Worm (Caenorhabditis elegans) whole organism, young adult: ENCODE data around the gene srh-181.
A peak's percentile ranks its signal among the peaks of the same experiment; 100 is the strongest.

ENCODE experiments used
- B0261.1 ChIP-seq: sonication (generic microtip); optimal IDR thresholded peaks from 2 replicates; lab custom pipeline; 2016; ENCODE audit warnings: mild to moderate bottlenecking, missing genetic modification characterization, moderate library complexity, missing compliant biosample characterization
- D2030.7 ChIP-seq: fragments of 200-800 bp; sonication (Bioruptor generic); IDR thresholded peaks from 2 replicates; pipeline ENCODE4 v1.3.6; 2022; ENCODE audit warnings: missing genetic modification reagents, missing genetic modification characterization, missing compliant biosample characterization
- F10E7.11 ChIP-seq: sonication (generic microtip); optimal IDR thresholded peaks from 2 replicates; lab custom pipeline; 2017; ENCODE audit warnings: mild to moderate bottlenecking, missing genetic modification characterization, moderate library complexity, missing compliant biosample characterization
- F23B12.7 ChIP-seq: sonication (generic microtip); optimal IDR thresholded peaks from 2 replicates; lab custom pipeline; 2017; ENCODE audit warnings: missing genetic modification characterization, mild to moderate bottlenecking, missing compliant biosample characterization, antibody characterized with exemption, moderate library complexity; ENCODE audit not compliant: insufficient read depth
- F33H1.4 ChIP-seq: fragments of 200-800 bp; sonication (Bioruptor generic); IDR thresholded peaks from 2 replicates; pipeline ENCODE4 v1.3.6; 2022; ENCODE audit warnings: missing genetic modification reagents, missing genetic modification characterization, missing compliant biosample characterization
- F37B4.10 ChIP-seq: fragments of 200-800 bp; sonication (Bioruptor generic); IDR thresholded peaks from 2 replicates; pipeline ENCODE4 v1.3.6; 2022; ENCODE audit warnings: missing genetic modification characterization, missing compliant biosample characterization
- F49E8.2 ChIP-seq: sonication (generic microtip); optimal IDR thresholded peaks from 3 replicates; lab custom pipeline; 2017; ENCODE audit warnings: missing genetic modification characterization, mild to moderate bottlenecking, missing compliant biosample characterization, antibody characterized with exemption, moderate library complexity; ENCODE audit not compliant: insufficient read depth
- F55B11.4 ChIP-seq: sonication (generic microtip); optimal IDR thresholded peaks from 2 replicates; lab custom pipeline; 2016; ENCODE audit warnings: missing compliant biosample characterization, missing genetic modification characterization, borderline replicate concordance; ENCODE audit not compliant: insufficient read depth
- K12H6.12 ChIP-seq: fragments of 200-800 bp; sonication (Bioruptor generic); optimal IDR thresholded peaks from 2 replicates; lab custom pipeline; 2018; ENCODE audit warnings: mild to moderate bottlenecking, missing genetic modification characterization, missing compliant biosample characterization
- atf-7 ChIP-seq: sonication (generic microtip); optimal IDR thresholded peaks from 2 replicates; lab custom pipeline; 2017; ENCODE audit warnings: mild to moderate bottlenecking, missing genetic modification characterization, missing compliant biosample characterization
- cebp-1 ChIP-seq, 2 experiments: fragments of 200-800 bp in 1 of 2; sonication (Bioruptor generic) in 1 of 2; sonication (generic microtip) in 1 of 2; IDR thresholded peaks in 1 of 2; optimal IDR thresholded peaks in 1 of 2; 2 replicates each; pipeline versions ENCODE4 v1.3.6 to Lab custom; 2017 to 2022; ENCODE audit warnings: missing compliant biosample characterization in 2 of 2, missing genetic modification characterization in 2 of 2, mild to moderate bottlenecking in 1 of 2, missing genetic modification reagents in 1 of 2, moderate library complexity in 1 of 2
- ceh-100 ChIP-seq: fragments of 200-800 bp; sonication (Bioruptor generic); IDR thresholded peaks from 2 replicates; pipeline ENCODE4 v1.3.6; 2022; ENCODE audit warnings: missing genetic modification reagents, missing genetic modification characterization, missing compliant biosample characterization
- ceh-27 ChIP-seq: fragments of 200-800 bp; sonication (Bioruptor generic); optimal IDR thresholded peaks from 2 replicates; lab custom pipeline; 2018; ENCODE audit warnings: mild to moderate bottlenecking, missing genetic modification characterization, moderate library complexity, missing compliant biosample characterization
- ceh-58 ChIP-seq: fragments of 200-800 bp; sonication (Bioruptor generic); IDR thresholded peaks from 2 replicates; pipeline ENCODE4 v1.3.6; 2022; ENCODE audit warnings: missing genetic modification characterization, missing compliant biosample characterization
- dpff-1 ChIP-seq: sonication (generic microtip); optimal IDR thresholded peaks from 2 replicates; lab custom pipeline; 2017; ENCODE audit warnings: mild to moderate bottlenecking, missing genetic modification characterization, missing compliant biosample characterization
- egl-44 ChIP-seq: fragments of 200-800 bp; sonication (Bioruptor generic); IDR thresholded peaks from 2 replicates; pipeline ENCODE4 v1.3.6; 2022; ENCODE audit warnings: missing genetic modification reagents, missing genetic modification characterization, missing compliant biosample characterization
- egrh-3 ChIP-seq: fragments of 200-800 bp; sonication (Bioruptor generic); IDR thresholded peaks from 2 replicates; pipeline ENCODE4 v1.3.6; 2022; ENCODE audit warnings: missing genetic modification reagents, missing genetic modification characterization, missing compliant biosample characterization
- ekl-4 ChIP-seq: fragments of 200-800 bp; sonication (Bioruptor generic); IDR thresholded peaks from 2 replicates; pipeline ENCODE4 v1.3.6; 2022; ENCODE audit warnings: missing genetic modification reagents, missing genetic modification characterization, missing compliant biosample characterization
- hrde-1 ChIP-seq: sonication (generic microtip); optimal IDR thresholded peaks from 2 replicates; lab custom pipeline; 2016; ENCODE audit warnings: missing genetic modification characterization, mild to moderate bottlenecking, missing compliant biosample characterization, moderate library complexity, missing genotype, missing genetic modification reagents, borderline replicate concordance
- let-526 ChIP-seq: fragments of 200-800 bp; sonication (Bioruptor generic); IDR thresholded peaks from 2 replicates; pipeline ENCODE4 v1.3.6; 2022; ENCODE audit warnings: missing genetic modification reagents, missing genetic modification characterization, missing compliant biosample characterization
- lin-35 ChIP-seq, 3 experiments: fragments of 150-350 bp in 2 of 3; sonication (generic microtip) in 1 of 3; optimal IDR thresholded peaks; 2 replicates each; lab custom pipeline; 2014 to 2018; ENCODE audit warnings: missing biosample characterization in 3 of 3, missing genetic modification characterization in 3 of 3, missing genetic modification reagents in 3 of 3
- lin-54 ChIP-seq: fragments of 200-800 bp; sonication (Bioruptor generic); optimal IDR thresholded peaks from 2 replicates; lab custom pipeline; 2018; ENCODE audit warnings: mild to moderate bottlenecking, missing genetic modification characterization, missing compliant biosample characterization
- lir-1 ChIP-seq: fragments of 200-800 bp; sonication (Bioruptor generic); conservative IDR thresholded peaks from 2 replicates; pipeline ENCODE4 v1.3.6; 2022; ENCODE audit warnings: missing genetic modification reagents, missing genetic modification characterization, missing compliant biosample characterization
- lsl-1 ChIP-seq: fragments of 200-800 bp; sonication (Bioruptor generic); optimal IDR thresholded peaks from 2 replicates; lab custom pipeline; 2018; ENCODE audit warnings: mild to moderate bottlenecking, missing genetic modification characterization, moderate library complexity, missing compliant biosample characterization
- madf-3 ChIP-seq: fragments of 200-800 bp; sonication (Bioruptor generic); IDR thresholded peaks from 2 replicates; pipeline ENCODE4 v1.3.6; 2022; ENCODE audit warnings: missing genetic modification reagents, missing genetic modification characterization, missing compliant biosample characterization
- madf-6 ChIP-seq: fragments of 200-800 bp; sonication (Bioruptor generic); IDR thresholded peaks from 2 replicates; pipeline ENCODE4 v1.3.6; 2022; ENCODE audit warnings: missing genetic modification reagents, missing genetic modification characterization, missing compliant biosample characterization
- mcd-1 ChIP-seq: fragments of 200-800 bp; sonication (Bioruptor generic); IDR thresholded peaks from 2 replicates; pipeline ENCODE4 v1.3.6; 2022; ENCODE audit warnings: missing genetic modification reagents, missing genetic modification characterization, missing compliant biosample characterization
- mes-4 ChIP-seq: sonication (generic microtip); optimal IDR thresholded peaks from 2 replicates; lab custom pipeline; 2016; ENCODE audit warnings: missing genotype, missing genetic modification characterization, missing compliant biosample characterization
- mxl-1 ChIP-seq: sonication (generic microtip); optimal IDR thresholded peaks from 2 replicates; lab custom pipeline; 2016; ENCODE audit warnings: missing genetic modification characterization, missing compliant biosample characterization
- nhr-27 ChIP-seq: fragments of 200-800 bp; sonication (Bioruptor generic); optimal IDR thresholded peaks from 2 replicates; lab custom pipeline; 2018; ENCODE audit warnings: mild to moderate bottlenecking, missing genetic modification characterization, moderate library complexity, missing compliant biosample characterization
- nhr-80 ChIP-seq: sonication (generic microtip); optimal IDR thresholded peaks from 2 replicates; lab custom pipeline; 2016; ENCODE audit warnings: missing genetic modification characterization, missing compliant biosample characterization
- pha-4 ChIP-seq: fragments of 150-350 bp; sonication (generic microtip); optimal IDR thresholded peaks from 2 replicates; lab custom pipeline; 2014; ENCODE audit warnings: missing biosample characterization, missing genetic modification reagents, missing genetic modification characterization
- repo-1 ChIP-seq: sonication (generic microtip); optimal IDR thresholded peaks from 2 replicates; lab custom pipeline; 2017; ENCODE audit warnings: mild to moderate bottlenecking, missing genetic modification characterization, missing compliant biosample characterization
- sdz-38 ChIP-seq: sonication (generic microtip); optimal IDR thresholded peaks from 2 replicates; lab custom pipeline; 2016; ENCODE audit warnings: missing genotype, missing genetic modification characterization, missing compliant biosample characterization
- sea-2 ChIP-seq: fragments of 200-800 bp; sonication (Bioruptor generic); IDR thresholded peaks from 2 replicates; pipeline ENCODE4 v1.3.6; 2022; ENCODE audit warnings: missing genetic modification characterization, missing compliant biosample characterization
- snpc-3.4 ChIP-seq: sonication (generic microtip); optimal IDR thresholded peaks from 2 replicates; lab custom pipeline; 2017; ENCODE audit warnings: missing genetic modification characterization, mild to moderate bottlenecking, missing compliant biosample characterization, antibody characterized with exemption, moderate library complexity, missing genotype, missing genetic modification reagents
- somi-1 ChIP-seq: fragments of 200-800 bp; sonication (Bioruptor generic); optimal IDR thresholded peaks from 2 replicates; lab custom pipeline; 2018; ENCODE audit warnings: mild to moderate bottlenecking, missing genetic modification characterization, missing compliant biosample characterization
- tlf-1 ChIP-seq: fragments of 200-800 bp; sonication (Bioruptor generic); optimal IDR thresholded peaks from 2 replicates; lab custom pipeline; 2018; ENCODE audit warnings: mild to moderate bottlenecking, missing genetic modification characterization, missing compliant biosample characterization
- xnd-1 ChIP-seq: sonication (generic microtip); optimal IDR thresholded peaks from 2 replicates; lab custom pipeline; 2016; ENCODE audit warnings: missing genotype, missing genetic modification reagents, missing genetic modification characterization, missing compliant biosample characterization
- zfh-2 ChIP-seq: fragments of 200-800 bp; sonication (Bioruptor generic); conservative IDR thresholded peaks from 2 replicates; pipeline ENCODE4 v1.3.6; 2022; ENCODE audit warnings: missing genetic modification reagents, missing genetic modification characterization, missing compliant biosample characterization
- zim-3 ChIP-seq: sonication (generic microtip); optimal IDR thresholded peaks from 2 replicates; lab custom pipeline; 2017; ENCODE audit warnings: mild to moderate bottlenecking, missing genetic modification characterization, moderate library complexity, missing compliant biosample characterization
- ztf-28 ChIP-seq: fragments of 200-800 bp; sonication (Bioruptor generic); IDR thresholded peaks from 2 replicates; pipeline ENCODE4 v1.3.6; 2022; ENCODE audit warnings: missing genetic modification reagents, missing genetic modification characterization, missing compliant biosample characterization
- ztf-6 ChIP-seq: fragments of 200-800 bp; sonication (Bioruptor generic); IDR thresholded peaks from 2 replicates; pipeline ENCODE4 v1.3.6; 2022; ENCODE audit warnings: missing genetic modification reagents, missing genetic modification characterization, missing compliant biosample characterization

srh-181 gene

ce11 chrV:18476090-18476489 is 1.8 kb downstream of the srh-181 start, which contains the start of gene srh-179:
TSS of gene srh-179 (plus strand) at chrV:18476390.
- TF ChIP-seq madf-6 (GFP tag; lab: Robert Waterston, UW), result no peak

- TF ChIP-seq F23B12.7 (tag; lab: Kevin White, UChicago), result no peak
- no peak for TF ChIP-seq zim-3 (tag; lab: Kevin White, UChicago)
- no peak for TF ChIP-seq lsl-1 (GFP tag; lab: Kevin White, UChicago)
- no peak for TF ChIP-seq D2030.7
- TF ChIP-seq lin-35 (GFP tag; optimal IDR thresholded peaks at IDR 0.05; lab: Kevin White, UChicago), result no peak
- TF ChIP-seq sdz-38 (tag; lab: Kevin White, UChicago), result no peak
- no peak for TF ChIP-seq hrde-1 (tag; lab: Kevin White, UChicago)
- TF ChIP-seq F49E8.2, result no peak
- no peak for TF ChIP-seq ztf-28 (GFP tag; lab: Robert Waterston, UW)
- TF ChIP-seq ekl-4, result no peak
- no peak for TF ChIP-seq pha-4 (tag; lab: Kevin White, UChicago)
- TF ChIP-seq ceh-100 (GFP tag; lab: Robert Waterston, UW), result no peak
- TF ChIP-seq madf-3, result no peak
- no peak for TF ChIP-seq egl-44
- TF ChIP-seq, all 124 proteins: peak for 0
Observed at ce11 chrV:18480231-18480630, 5.9 kb downstream of the srh-181 start, which contains the start of gene srh-178. TSS of gene srh-178 (minus strand) at chrV:18480331.

- TF ChIP-seq dpff-1 (tag; lab: Kevin White, UChicago) (no peak), lin-54 (no peak), F37B4.10 (GFP tag; lab: Robert Waterston, UW) (no peak), let-526 (GFP tag; lab: Robert Waterston, UW) (no peak), lin-35 (GFP tag; optimal IDR thresholded peaks at IDR 0.05; lab: Kevin White, UChicago) (no peak), cebp-1 (GFP tag; IDR thresholded peaks at IDR 0.05; lab: Robert Waterston, UW) (no peak), cebp-1 (tag; optimal IDR thresholded peaks at IDR 0.05; lab: Kevin White, UChicago) (no peak), ztf-6 (GFP tag; lab: Robert Waterston, UW) (no peak), mes-4 (tag; lab: Kevin White, UChicago) (no peak), tlf-1 (GFP tag; lab: Kevin White, UChicago) (no peak), F10E7.11 (tag; lab: Kevin White, UChicago) (no peak), mxl-1 (tag; lab: Kevin White, UChicago) (no peak), lir-1 (GFP tag; lab: Robert Waterston, UW) (no peak), ceh-58 (no peak), F33H1.4 (GFP tag; lab: Robert Waterston, UW) (no peak), repo-1 (no peak), B0261.1 (tag; lab: Kevin White, UChicago) (no peak), lsl-1 (GFP tag; lab: Kevin White, UChicago) (no peak)
- TF ChIP-seq, all 124 proteins: peak for 0
Observed at ce11 chrV:18487158-18487557, 12.8 kb downstream of the srh-181 start, which contains the start of gene Y51A2D.18. TSS of gene Y51A2D.18 (minus strand) at chrV:18487258.

ce11 chrV:18490284-18490832 is 16.0 kb downstream of the srh-181 start:
- TF ChIP-seq sea-2 (no peak), mcd-1 (GFP tag; lab: Robert Waterston, UW) (peak; percentile 44; the same call in 1 of the 2 replicates), K12H6.12 (tag; lab: Kevin White, UChicago) (peak; percentile 90), ceh-27 (GFP tag; lab: Kevin White, UChicago) (peak; percentile 35), F55B11.4 (tag; lab: Kevin White, UChicago) (no peak), ztf-28 (GFP tag; lab: Robert Waterston, UW) (no peak), lin-35 (GFP tag; optimal IDR thresholded peaks at IDR 0.05; lab: Kevin White, UChicago) (peak in 1 of 3 experiments; percentile 47), snpc-3.4 (tag; lab: Kevin White, UChicago) (no peak), zfh-2 (GFP tag; lab: Robert Waterston, UW) (peak; percentile 95), nhr-27 (tag; lab: Kevin White, UChicago) (no peak), somi-1 (no peak), atf-7 (tag; lab: Kevin White, UChicago) (no peak), xnd-1 (tag; lab: Kevin White, UChicago) (no peak), nhr-80 (tag; lab: Kevin White, UChicago) (no peak), cebp-1 (GFP tag; IDR thresholded peaks at IDR 0.05; lab: Robert Waterston, UW) (no peak), cebp-1 (tag; optimal IDR thresholded peaks at IDR 0.05; lab: Kevin White, UChicago) (peak; percentile 31), egrh-3 (GFP tag; lab: Robert Waterston, UW) (peak; percentile 84)
